Worm (Caenorhabditis elegans) whole organism, L2 larva: ENCODE results near the gene C25G6.3.

ENCODE experiments used
- fos-1 ChIP-seq: fragments of 150-350 bp; optimal IDR thresholded peaks from 2 replicates; lab custom pipeline; 2014; ENCODE audit warnings: missing biosample characterization, missing genetic modification characterization
- nhr-11 ChIP-seq: fragments of 150-350 bp; optimal IDR thresholded peaks from 2 replicates; lab custom pipeline; 2014; ENCODE audit warnings: missing biosample characterization, missing genetic modification characterization
- nhr-12 ChIP-seq: fragments of 150-350 bp; optimal IDR thresholded peaks from 2 replicates; lab custom pipeline; 2014; ENCODE audit warnings: missing biosample characterization, missing genetic modification characterization
- nhr-23 ChIP-seq: fragments of 150-350 bp; optimal IDR thresholded peaks from 2 replicates; lab custom pipeline; 2014; ENCODE audit warnings: missing biosample characterization, missing genetic modification reagents, missing genetic modification characterization
- unc-62 ChIP-seq: fragments of 150-350 bp; optimal IDR thresholded peaks from 2 replicates; lab custom pipeline; 2014; ENCODE audit warnings: missing biosample characterization, missing genetic modification reagents, missing genetic modification characterization

ce11 chrX:1216833-1217232, 21.9 kb downstream of the C25G6.3 start:
- no peak for TF ChIP-seq nhr-12 (tag; lab: Kevin White, UChicago)
- TF ChIP-seq unc-62 (GFP tag; lab: Kevin White, UChicago) = no peak
- no peak for TF ChIP-seq nhr-23 (tag; lab: Kevin White, UChicago)
- no peak for TF ChIP-seq fos-1 (tag; lab: Kevin White, UChicago)
- no peak for TF ChIP-seq nhr-11 (tag; lab: Kevin White, UChicago)
